Fruit fly (Drosophila melanogaster): ENCODE data around the gene CG34164.

The CG34164 gene

dm6 chr2L:12079827-12080381, 23.8 kb downstream of the CG34164 start:
- TF ChIP-seq CG7045 (GFP tag; optimal IDR thresholded peaks at IDR 0.05) (no peak), Mnt (GFP tag; optimal IDR thresholded peaks at IDR 0.05) (no peak), Clk (GFP tag; optimal IDR thresholded peaks at IDR 0.05) (no peak), CG1620 (GFP tag; optimal IDR thresholded peaks at IDR 0.05) (no peak), Crg-1 (GFP tag; optimal IDR thresholded peaks at IDR 0.05) (no peak), Hr96 (GFP tag; optimal IDR thresholded peaks at IDR 0.05) (no peak), CG7101 (tag; optimal IDR thresholded peaks at IDR 0.05) (no peak), tj (GFP tag; optimal IDR thresholded peaks at IDR 0.05) (no peak), CG11617 (GFP tag; optimal IDR thresholded peaks at IDR 0.05) (no peak), CG12768 (GFP tag; optimal IDR thresholded peaks at IDR 0.05) (no peak)

- no peak for TF ChIP-seq ovo (GFP tag; optimal IDR thresholded peaks at IDR 0.05)
- no peak for TF ChIP-seq cic (GFP tag; optimal IDR thresholded peaks at IDR 0.05)
- TF ChIP-seq tj (GFP tag; optimal IDR thresholded peaks at IDR 0.05): no peak
- TF ChIP-seq kay (GFP tag; ENCODE audit: borderline replicate concordance): no peak
- TF ChIP-seq CG33017 (tag; optimal IDR thresholded peaks at IDR 0.05): no peak
- TF ChIP-seq CG7045 (GFP tag; optimal IDR thresholded peaks at IDR 0.05): no peak
- no peak for TF ChIP-seq pad (GFP tag; optimal IDR thresholded peaks at IDR 0.05)
- no peak for TF ChIP-seq bab1 (GFP tag; optimal IDR thresholded peaks at IDR 0.05)
- no peak for TF ChIP-seq Hr96 (GFP tag; optimal IDR thresholded peaks at IDR 0.05)
- no peak for TF ChIP-seq Mnt (GFP tag; optimal IDR thresholded peaks at IDR 0.05)
- no peak for TF ChIP-seq CG11617 (GFP tag; optimal IDR thresholded peaks at IDR 0.05)
- TF ChIP-seq toe (GFP tag; optimal IDR thresholded peaks at IDR 0.05): no peak
- no peak for TF ChIP-seq cnc (optimal IDR thresholded peaks at IDR 0.05)
- no peak for TF ChIP-seq Clk (GFP tag; optimal IDR thresholded peaks at IDR 0.05)
- no peak for TF ChIP-seq Crg-1 (GFP tag; optimal IDR thresholded peaks at IDR 0.05)
- no peak for TF ChIP-seq CG1620 (GFP tag; optimal IDR thresholded peaks at IDR 0.05)
- no peak for TF ChIP-seq CG5204 (GFP tag; optimal IDR thresholded peaks at IDR 0.05)
- TF ChIP-seq CG12768 (GFP tag; optimal IDR thresholded peaks at IDR 0.05): no peak
- no peak for TF ChIP-seq CG7101 (tag; optimal IDR thresholded peaks at IDR 0.05)
- no peak for TF ChIP-seq CG14711 (tag; optimal IDR thresholded peaks at IDR 0.05)
Observed at dm6 chr2L:12081118-12081665, 25.0 kb downstream of the CG34164 start.

DNA sequence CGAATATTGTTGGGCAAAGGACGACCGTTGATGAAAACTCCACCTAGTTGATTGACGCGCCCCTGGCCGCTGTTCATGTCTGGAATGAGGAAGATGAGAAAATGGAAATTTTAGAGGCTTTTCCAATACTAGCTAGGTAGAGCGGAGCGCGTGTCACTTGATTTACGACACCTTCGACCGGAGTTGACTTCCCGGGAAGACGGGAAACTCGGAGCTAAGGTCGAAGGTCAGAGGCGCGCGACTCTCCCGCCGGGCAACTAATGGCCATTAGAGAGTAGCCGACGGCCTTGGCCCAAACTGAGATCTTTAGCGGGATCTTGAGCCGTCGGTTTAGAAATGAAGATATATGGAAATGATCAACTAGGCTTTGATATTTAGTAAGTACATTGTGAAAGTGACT, 28.9 kb downstream of the CG34164 start:
- TF ChIP-seq cic (GFP tag; optimal IDR thresholded peaks at IDR 0.05) (no peak), CG12768 (GFP tag; optimal IDR thresholded peaks at IDR 0.05) (no peak), CG7045 (GFP tag; optimal IDR thresholded peaks at IDR 0.05) (no peak), CG33017 (tag; optimal IDR thresholded peaks at IDR 0.05) (no peak), tj (GFP tag; optimal IDR thresholded peaks at IDR 0.05) (no peak), kay (GFP tag; ENCODE audit: borderline replicate concordance) (no peak), CG14711 (tag; optimal IDR thresholded peaks at IDR 0.05) (no peak), Crg-1 (GFP tag; optimal IDR thresholded peaks at IDR 0.05) (no peak), cnc (optimal IDR thresholded peaks at IDR 0.05) (no peak), Clk (GFP tag; optimal IDR thresholded peaks at IDR 0.05) (no peak), pad (GFP tag; optimal IDR thresholded peaks at IDR 0.05) (no peak), CG1620 (GFP tag; optimal IDR thresholded peaks at IDR 0.05) (no peak), ovo (GFP tag; optimal IDR thresholded peaks at IDR 0.05) (no peak), CG7101 (tag; optimal IDR thresholded peaks at IDR 0.05) (no peak), CG11617 (GFP tag; optimal IDR thresholded peaks at IDR 0.05) (no peak), CG5204 (GFP tag; optimal IDR thresholded peaks at IDR 0.05) (no peak), Hr96 (GFP tag; optimal IDR thresholded peaks at IDR 0.05) (no peak)

dm6 chr2L:12085619-12086171, 29.5 kb downstream of the CG34164 start, which contains the start of gene prd:
Gene prd (minus strand): TSS chr2L:12085827.
- TF ChIP-seq kay (GFP tag; ENCODE audit: borderline replicate concordance) (no peak), Crg-1 (GFP tag; optimal IDR thresholded peaks at IDR 0.05) (no peak), tj (GFP tag; optimal IDR thresholded peaks at IDR 0.05) (no peak), pad (GFP tag; optimal IDR thresholded peaks at IDR 0.05) (no peak), CG5204 (GFP tag; optimal IDR thresholded peaks at IDR 0.05) (no peak), ovo (GFP tag; optimal IDR thresholded peaks at IDR 0.05) (no peak), toe (GFP tag; optimal IDR thresholded peaks at IDR 0.05) (no peak), CG7045 (GFP tag; optimal IDR thresholded peaks at IDR 0.05) (no peak), CG33017 (tag; optimal IDR thresholded peaks at IDR 0.05) (no peak), CG12768 (GFP tag; optimal IDR thresholded peaks at IDR 0.05) (no peak), CG7101 (tag; optimal IDR thresholded peaks at IDR 0.05) (no peak)

DNA sequence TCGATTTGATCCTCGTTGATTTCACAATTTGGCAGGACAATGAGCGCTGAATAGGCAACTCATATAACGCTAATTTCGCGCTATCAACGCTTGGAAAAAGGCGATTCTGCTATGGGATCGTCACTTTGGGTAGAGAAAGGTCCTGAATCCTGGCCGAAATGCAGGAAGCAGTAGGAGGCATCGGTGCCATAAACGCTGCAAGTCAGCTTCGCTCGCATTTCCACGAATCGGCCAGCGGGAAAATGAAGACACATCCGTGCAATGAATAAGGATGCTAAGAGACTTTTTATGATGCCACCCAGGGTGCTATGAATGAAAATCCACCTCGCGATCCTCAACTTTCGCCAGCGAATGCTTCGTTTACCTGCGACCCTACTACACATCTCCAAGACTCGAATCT, 31.3 kb downstream of the CG34164 start:
- no peak for TF ChIP-seq CG12768 (GFP tag; optimal IDR thresholded peaks at IDR 0.05)

DNA sequence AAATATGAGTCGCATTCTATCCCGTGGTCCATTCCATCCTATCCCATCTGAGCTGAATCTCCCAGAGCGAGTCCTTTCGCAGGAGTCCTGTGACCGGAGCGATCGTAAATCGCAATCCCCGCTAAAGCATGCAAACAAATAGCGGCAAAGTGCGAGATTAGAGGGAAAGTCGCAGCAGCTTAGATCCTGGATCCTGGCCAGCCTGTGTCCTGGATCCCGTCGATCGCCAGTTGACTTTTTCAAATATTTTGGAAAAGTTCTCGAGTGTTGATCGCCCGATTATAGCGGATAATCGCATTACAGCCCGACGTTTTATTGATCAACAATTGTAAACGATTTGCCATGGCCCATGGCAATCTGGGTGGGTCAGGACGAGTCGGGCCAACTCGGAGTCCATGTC, 33.0 kb downstream of the CG34164 start:
- no peak for TF ChIP-seq CG1620 (GFP tag; optimal IDR thresholded peaks at IDR 0.05)
- TF ChIP-seq CG7045 (GFP tag; optimal IDR thresholded peaks at IDR 0.05): no peak
- TF ChIP-seq CG12768 (GFP tag; optimal IDR thresholded peaks at IDR 0.05): no peak
- TF ChIP-seq CG11617 (GFP tag; optimal IDR thresholded peaks at IDR 0.05): no peak
- no peak for TF ChIP-seq pad (GFP tag; optimal IDR thresholded peaks at IDR 0.05)
- no peak for TF ChIP-seq toe (GFP tag; optimal IDR thresholded peaks at IDR 0.05)
- no peak for TF ChIP-seq Crg-1 (GFP tag; optimal IDR thresholded peaks at IDR 0.05)
- TF ChIP-seq bab1 (GFP tag; optimal IDR thresholded peaks at IDR 0.05): no peak
- TF ChIP-seq kay (GFP tag; ENCODE audit: borderline replicate concordance): no peak
- no peak for TF ChIP-seq CG33017 (tag; optimal IDR thresholded peaks at IDR 0.05)
- no peak for TF ChIP-seq CG5204 (GFP tag; optimal IDR thresholded peaks at IDR 0.05)
- TF ChIP-seq cic (GFP tag; optimal IDR thresholded peaks at IDR 0.05): no peak
